Worm (Caenorhabditis elegans): Measurements from ENCODE around the gene sel-2.

DNA sequence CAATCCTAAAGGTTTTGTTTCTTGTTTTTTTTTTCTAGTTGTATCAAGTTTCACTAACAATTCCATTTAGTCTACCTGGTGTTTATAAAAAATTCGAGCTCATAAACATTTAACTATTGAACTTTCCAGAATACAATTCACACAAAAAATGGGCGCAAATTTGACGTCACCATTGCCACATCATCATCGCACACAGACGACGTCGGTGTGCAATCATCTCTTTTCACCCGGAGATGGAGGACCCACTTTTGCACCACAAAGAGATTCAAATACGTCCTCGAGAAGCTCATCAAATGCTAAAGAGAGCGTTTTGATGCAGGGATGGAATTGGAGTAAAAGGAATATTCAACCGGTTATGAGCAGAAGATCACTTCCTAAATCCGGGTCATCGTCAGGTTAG is 47.2 kb upstream of the sel-2 start:
- no peak for TF ChIP-seq nhr-10 (tag; optimal IDR thresholded peaks at IDR 0.05)
- TF ChIP-seq attf-4 (tag; optimal IDR thresholded peaks at IDR 0.05) = no peak
- no peak for TF ChIP-seq nhr-42 (GFP tag; IDR thresholded peaks at IDR 0.05)
- peak in 1 of 2 experiments; percentile 65 for TF ChIP-seq unc-62 (GFP tag; optimal IDR thresholded peaks at IDR 0.05 in 1 of 2)
- TF ChIP-seq unc-62 (tag; optimal IDR thresholded peaks at IDR 0.05) = no peak
- TF ChIP-seq lin-29 (GFP tag; IDR thresholded peaks at IDR 0.05) = no peak
- TF ChIP-seq mep-1 (tag; optimal IDR thresholded peaks at IDR 0.05) = no peak
- TF ChIP-seq unc-130 (GFP tag; optimal IDR thresholded peaks at IDR 0.05) = no peak
